Worm (Caenorhabditis elegans) whole organism, L2 larva: Measurements from ENCODE around the gene ptc-3.
A peak's percentile ranks its signal among the peaks of the same experiment; 100 is the strongest.

Source experiments
- C34F6.9 ChIP-seq: fragments of 150-350 bp; optimal IDR thresholded peaks from 2 replicates; lab custom pipeline; 2014; ENCODE audit warnings: missing biosample characterization, missing genetic modification characterization
- F13H6.1 ChIP-seq: sonication (generic microtip); optimal IDR thresholded peaks from 2 replicates; lab custom pipeline; 2016; ENCODE audit warnings: missing genetic modification characterization, missing compliant biosample characterization
- R02D3.7 ChIP-seq: fragments of 150-350 bp; optimal IDR thresholded peaks from 2 replicates; lab custom pipeline; 2014; ENCODE audit warnings: missing biosample characterization, missing genetic modification characterization
- alr-1 ChIP-seq: fragments of 150-350 bp; optimal IDR thresholded peaks from 2 replicates; lab custom pipeline; 2014; ENCODE audit warnings: missing biosample characterization, missing genetic modification characterization
- ama-1 ChIP-seq: fragments of 150-350 bp; optimal IDR thresholded peaks from 2 replicates; lab custom pipeline; 2018; ENCODE audit warnings: inconsistent platforms
- ceh-16 ChIP-seq: fragments of 150-350 bp; optimal IDR thresholded peaks from 2 replicates; lab custom pipeline; 2014; ENCODE audit warnings: missing biosample characterization, missing genetic modification characterization
- ceh-82 ChIP-seq: fragments of 150-350 bp; optimal IDR thresholded peaks from 2 replicates; lab custom pipeline; 2014; ENCODE audit warnings: missing biosample characterization, missing genetic modification characterization
- dmd-4 ChIP-seq: sonication (generic microtip); optimal IDR thresholded peaks from 2 replicates; lab custom pipeline; 2017; ENCODE audit warnings: missing biosample characterization, missing genetic modification characterization
- egl-27 ChIP-seq: sonication (generic microtip); optimal IDR thresholded peaks from 3 replicates; lab custom pipeline; 2017; ENCODE audit warnings: missing biosample characterization, missing genetic modification reagents, missing genetic modification characterization
- elt-1 ChIP-seq: fragments of 150-350 bp; optimal IDR thresholded peaks from 2 replicates; lab custom pipeline; 2014; ENCODE audit warnings: missing biosample characterization, missing genetic modification characterization
- fos-1 ChIP-seq: fragments of 150-350 bp; optimal IDR thresholded peaks from 2 replicates; lab custom pipeline; 2014; ENCODE audit warnings: missing biosample characterization, missing genetic modification characterization
- gmeb-1 ChIP-seq: fragments of 150-350 bp; optimal IDR thresholded peaks from 2 replicates; lab custom pipeline; 2014; ENCODE audit warnings: missing biosample characterization, missing genetic modification characterization
- lin-13 ChIP-seq: fragments of 150-350 bp; optimal IDR thresholded peaks from 2 replicates; lab custom pipeline; 2014; ENCODE audit warnings: missing biosample characterization, missing genetic modification reagents, missing genetic modification characterization
- lin-39 ChIP-seq: fragments of 150-350 bp; optimal IDR thresholded peaks from 2 replicates; lab custom pipeline; 2014; ENCODE audit warnings: missing biosample characterization, missing genetic modification reagents, missing genetic modification characterization
- mab-5 ChIP-seq: fragments of 150-350 bp; optimal IDR thresholded peaks from 2 replicates; lab custom pipeline; 2014; ENCODE audit warnings: missing biosample characterization, missing genetic modification characterization
- mbf-1 ChIP-seq: sonication (generic microtip); optimal IDR thresholded peaks from 2 replicates; lab custom pipeline; 2017; ENCODE audit warnings: missing biosample characterization, missing genetic modification characterization
- nhr-10 ChIP-seq: sonication (generic microtip); optimal IDR thresholded peaks from 2 replicates; lab custom pipeline; 2017; ENCODE audit warnings: missing biosample characterization, missing genetic modification characterization
- nhr-11 ChIP-seq: fragments of 150-350 bp; optimal IDR thresholded peaks from 2 replicates; lab custom pipeline; 2014; ENCODE audit warnings: missing biosample characterization, missing genetic modification characterization
- nhr-12 ChIP-seq: fragments of 150-350 bp; optimal IDR thresholded peaks from 2 replicates; lab custom pipeline; 2014; ENCODE audit warnings: missing biosample characterization, missing genetic modification characterization
- nhr-129 ChIP-seq: fragments of 150-350 bp; optimal IDR thresholded peaks from 2 replicates; lab custom pipeline; 2014; ENCODE audit warnings: missing biosample characterization, missing genetic modification characterization
- nhr-21 ChIP-seq: fragments of 150-350 bp; optimal IDR thresholded peaks from 2 replicates; lab custom pipeline; 2014; ENCODE audit warnings: missing biosample characterization, missing genetic modification characterization
- nhr-23 ChIP-seq: fragments of 150-350 bp; optimal IDR thresholded peaks from 2 replicates; lab custom pipeline; 2014; ENCODE audit warnings: missing biosample characterization, missing genetic modification reagents, missing genetic modification characterization
- nhr-25 ChIP-seq: fragments of 150-350 bp; sonication (generic microtip); optimal IDR thresholded peaks from 3 replicates; lab custom pipeline; 2014; ENCODE audit warnings: missing biosample characterization, missing genetic modification characterization
- nhr-6 ChIP-seq: fragments of 150-350 bp; optimal IDR thresholded peaks from 2 replicates; lab custom pipeline; 2014; ENCODE audit warnings: missing biosample characterization, missing genetic modification characterization
- nhr-77 ChIP-seq: fragments of 150-350 bp; optimal IDR thresholded peaks from 2 replicates; lab custom pipeline; 2014; ENCODE audit warnings: missing biosample characterization, missing genetic modification characterization
- peb-1 ChIP-seq: fragments of 150-350 bp; optimal IDR thresholded peaks from 2 replicates; lab custom pipeline; 2014; ENCODE audit warnings: missing biosample characterization, missing genetic modification characterization
- sma-9 ChIP-seq, 2 experiments: fragments of 150-350 bp in 1 of 2; sonication (generic microtip) in 1 of 2; optimal IDR thresholded peaks; 2 replicates each; lab custom pipeline; 2014 to 2016; ENCODE audit warnings: missing genetic modification characterization in 2 of 2, mild to moderate bottlenecking in 1 of 2, missing biosample characterization in 1 of 2, missing compliant biosample characterization in 1 of 2, missing genetic modification reagents in 1 of 2, moderate library complexity in 1 of 2
- snpc-4 ChIP-seq: fragments of 150-350 bp; optimal IDR thresholded peaks from 2 replicates; lab custom pipeline; 2014; ENCODE audit warnings: missing biosample characterization, missing genetic modification characterization
- unc-39 ChIP-seq: fragments of 150-350 bp; optimal IDR thresholded peaks from 2 replicates; lab custom pipeline; 2014; ENCODE audit warnings: missing biosample characterization, missing genetic modification characterization
- unc-55 ChIP-seq: fragments of 150-350 bp; sonication (generic microtip); optimal IDR thresholded peaks from 3 replicates; lab custom pipeline; 2014; ENCODE audit warnings: missing biosample characterization, missing genetic modification reagents, missing genetic modification characterization
- unc-62 ChIP-seq: fragments of 150-350 bp; optimal IDR thresholded peaks from 2 replicates; lab custom pipeline; 2014; ENCODE audit warnings: missing biosample characterization, missing genetic modification reagents, missing genetic modification characterization
- zag-1 ChIP-seq: fragments of 150-350 bp; optimal IDR thresholded peaks from 2 replicates; lab custom pipeline; 2014; ENCODE audit warnings: missing biosample characterization, missing genetic modification characterization
- ztf-1 ChIP-seq: fragments of 200-800 bp; sonication (Bioruptor generic); conservative IDR thresholded peaks from 2 replicates; pipeline ENCODE4 v1.3.6; 2022; ENCODE audit warnings: missing genetic modification characterization, missing compliant biosample characterization
- ztf-11 ChIP-seq: sonication (generic microtip); optimal IDR thresholded peaks from 2 replicates; lab custom pipeline; 2017; ENCODE audit warnings: missing biosample characterization, missing genetic modification characterization

ptc-3 gene

DNA sequence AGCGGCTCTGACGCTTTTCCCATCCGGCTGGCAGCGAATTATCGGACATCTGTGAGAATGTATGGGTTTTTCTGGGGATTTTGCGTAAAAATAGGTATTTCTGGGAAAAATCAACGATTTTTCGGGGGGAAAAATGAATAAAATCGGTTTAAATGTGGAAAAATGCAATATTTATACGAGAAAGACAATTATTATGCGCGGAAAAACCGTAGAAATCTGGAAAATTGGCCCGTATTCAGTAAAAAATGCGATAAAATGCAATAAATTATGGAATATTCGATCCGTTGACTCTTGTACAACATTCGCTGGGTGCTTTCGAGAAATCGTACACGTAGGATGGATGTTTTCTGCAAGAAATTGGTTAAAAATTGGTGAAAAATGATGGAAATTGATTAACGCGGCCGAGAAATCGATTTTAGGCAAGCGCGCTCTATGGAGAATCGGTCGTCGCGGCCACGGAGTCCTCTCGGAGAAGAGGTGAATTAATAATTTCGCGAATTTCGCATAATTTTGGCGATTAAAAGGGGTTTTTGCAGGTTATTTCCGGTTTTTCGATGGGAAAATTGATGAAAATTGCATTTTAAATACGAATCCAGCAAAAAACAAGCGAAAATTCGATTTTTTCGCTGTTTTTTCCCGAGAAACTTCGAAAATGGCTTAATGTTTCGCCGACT lies 36.7 kb upstream of the ptc-3 start, which contains the start of gene pinn-1 (continued):
- TF ChIP-seq gmeb-1 (tag; lab: Kevin White, UChicago) (peak; percentile 87), unc-39 (tag; lab: Kevin White, UChicago) (no peak), ceh-82 (tag; lab: Kevin White, UChicago) (peak; percentile 48), nhr-10 (tag; lab: Kevin White, UChicago) (peak; percentile 62), fos-1 (tag; lab: Kevin White, UChicago) (peak; percentile 85), sma-9 (GFP tag; optimal IDR thresholded peaks at IDR 0.05; lab: Kevin White, UChicago) (peak; percentile 94), sma-9 (tag; optimal IDR thresholded peaks at IDR 0.05; lab: Kevin White, UChicago) (no peak), elt-1 (tag; lab: Kevin White, UChicago) (no peak), egl-27 (peak; percentile 61), unc-55 (peak; percentile 94), ztf-11 (tag; lab: Kevin White, UChicago) (no peak), F13H6.1 (tag; lab: Kevin White, UChicago) (peak; percentile 90), R02D3.7 (tag; lab: Kevin White, UChicago) (peak; percentile 10), snpc-4 (tag; lab: Kevin White, UChicago) (peak; percentile 60), nhr-21 (peak; percentile 87), peb-1 (tag; lab: Kevin White, UChicago) (no peak), nhr-23 (tag; lab: Kevin White, UChicago) (no peak), unc-62 (no peak), mab-5 (tag; lab: Kevin White, UChicago) (peak; percentile 61), ztf-1 (GFP tag; lab: Robert Waterston, UW) (0 out of 2 replicates have a peak, but pooled peaks have one; percentile 56), nhr-25 (tag; lab: Kevin White, UChicago) (peak; percentile 88), ama-1 (lab: Kevin White, UChicago) (no peak)

DNA sequence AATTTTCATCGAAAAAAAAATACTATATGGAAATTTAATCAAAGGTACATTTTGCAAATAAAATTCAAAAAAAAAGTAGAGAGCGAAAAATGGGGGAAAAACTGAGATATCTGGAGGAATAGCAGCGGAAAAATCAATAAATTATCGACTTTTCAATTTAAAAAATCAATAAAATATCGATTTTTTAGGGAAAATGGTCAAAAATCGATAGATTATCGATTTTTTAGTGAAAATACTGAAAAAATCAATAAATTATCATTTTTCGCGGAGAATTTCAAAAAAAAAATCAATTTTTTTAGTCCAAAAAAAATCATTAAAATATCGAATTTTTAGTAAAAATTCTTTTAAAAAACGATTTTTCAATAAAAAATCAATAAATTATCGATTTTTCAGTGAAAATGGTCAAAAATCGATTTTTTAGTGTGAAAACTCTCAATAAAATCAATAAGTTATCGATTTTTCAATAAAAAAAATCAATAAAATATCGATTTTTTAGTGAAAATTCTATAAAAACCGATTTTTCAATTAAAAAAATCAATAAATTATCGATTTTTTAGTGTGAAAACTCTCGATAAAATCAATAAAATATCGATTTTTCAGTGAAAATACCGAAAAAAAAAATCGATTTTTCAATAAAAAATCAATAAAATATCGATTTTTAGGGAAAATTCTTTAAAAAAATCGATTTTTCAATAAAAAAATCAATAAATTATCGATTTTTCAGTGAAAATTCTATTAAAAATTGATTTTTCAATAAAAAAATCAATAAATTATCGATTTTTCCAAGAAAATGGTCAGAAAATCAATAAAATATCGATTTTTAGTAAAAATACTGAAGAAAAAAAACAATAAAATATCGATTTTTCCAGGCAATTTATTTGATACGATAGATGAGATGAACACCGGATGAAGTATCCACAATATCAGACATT lies 33.4 kb upstream of the ptc-3 start:
- TF ChIP-seq nhr-77 (tag; lab: Kevin White, UChicago) (no peak), R02D3.7 (tag; lab: Kevin White, UChicago) (no peak), C34F6.9 (tag; lab: Kevin White, UChicago) (no peak), nhr-25 (tag; lab: Kevin White, UChicago) (no peak), F13H6.1 (tag; lab: Kevin White, UChicago) (no peak), ztf-1 (GFP tag; lab: Robert Waterston, UW) (no peak), lin-13 (GFP tag; lab: Kevin White, UChicago) (no peak), nhr-129 (tag; lab: Kevin White, UChicago) (no peak), lin-39 (tag; lab: Kevin White, UChicago) (no peak), alr-1 (tag; lab: Kevin White, UChicago) (no peak), ceh-16 (tag; lab: Kevin White, UChicago) (no peak), nhr-6 (no peak), nhr-23 (tag; lab: Kevin White, UChicago) (no peak), sma-9 (GFP tag; optimal IDR thresholded peaks at IDR 0.05; lab: Kevin White, UChicago) (no peak), sma-9 (tag; optimal IDR thresholded peaks at IDR 0.05; lab: Kevin White, UChicago) (no peak), nhr-10 (tag; lab: Kevin White, UChicago) (no peak)

DNA sequence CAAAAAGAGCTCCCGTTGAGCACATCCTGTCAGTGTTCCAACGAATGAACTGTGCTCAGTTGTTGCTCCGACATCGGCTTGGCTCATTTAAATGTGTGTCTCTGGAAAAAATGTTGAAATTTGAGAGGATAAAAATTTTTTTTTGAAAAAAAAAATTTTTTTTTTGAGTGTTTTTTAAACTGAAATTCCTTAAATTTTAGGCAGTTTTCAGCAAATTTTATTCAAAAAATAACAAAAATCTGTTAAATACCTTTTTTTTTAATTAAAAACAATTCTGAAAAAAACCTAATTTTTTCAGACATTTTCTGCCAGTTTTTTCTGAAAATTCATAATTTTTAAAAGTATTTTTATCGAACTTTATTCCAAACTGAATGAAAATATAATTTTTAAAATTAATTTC lies 32.4 kb upstream of the ptc-3 start, which contains the start of gene pigw-1:
TSS of gene pigw-1 (minus strand) at position 101 of the 400 bp plus-strand sequence.
- TF ChIP-seq F13H6.1 (tag; lab: Kevin White, UChicago) (no peak), nhr-129 (tag; lab: Kevin White, UChicago) (no peak), mbf-1 (tag; lab: Kevin White, UChicago) (no peak), nhr-21 (no peak), nhr-12 (tag; lab: Kevin White, UChicago) (no peak), zag-1 (no peak), nhr-6 (no peak), unc-55 (no peak), egl-27 (no peak), sma-9 (GFP tag; optimal IDR thresholded peaks at IDR 0.05; lab: Kevin White, UChicago) (no peak), sma-9 (tag; optimal IDR thresholded peaks at IDR 0.05; lab: Kevin White, UChicago) (no peak), unc-62 (no peak), nhr-25 (tag; lab: Kevin White, UChicago) (no peak), dmd-4 (tag; lab: Kevin White, UChicago) (no peak), nhr-11 (tag; lab: Kevin White, UChicago) (no peak), ztf-1 (GFP tag; lab: Robert Waterston, UW) (no peak), elt-1 (tag; lab: Kevin White, UChicago) (no peak)
